Worm (Caenorhabditis elegans): ENCODE data around the gene elt-4.

DNA sequence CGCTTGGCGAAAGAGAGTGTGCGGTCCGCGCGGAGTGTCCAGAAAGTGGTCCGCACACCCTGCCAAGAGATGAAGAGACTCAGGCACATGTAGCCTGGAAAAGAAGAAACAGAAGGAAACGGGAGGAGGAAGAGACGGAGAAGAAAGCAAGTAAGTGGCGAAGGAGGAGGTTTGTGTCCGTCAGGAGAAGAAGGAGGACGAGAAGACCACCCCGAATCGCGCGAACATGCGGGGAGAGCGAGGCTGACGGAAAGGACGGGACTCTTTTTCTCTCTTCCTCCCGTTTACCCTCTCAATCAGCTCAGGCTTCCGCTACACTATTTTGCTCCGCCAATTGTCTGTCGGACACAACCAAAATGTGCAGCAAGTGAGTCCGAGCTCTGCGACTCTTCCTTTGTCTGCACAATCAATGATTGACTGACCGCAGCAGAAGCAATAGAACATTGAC, 39.8 kb upstream of the elt-4 start:
- TF ChIP-seq ref-1 (GFP tag; conservative IDR thresholded peaks at IDR 0.05) (no peak), flt-1 (GFP tag; IDR thresholded peaks at IDR 0.05) (0 out of 2 replicates have a peak, but pooled peaks have one; percentile 32)

Measured in whole organism, midembryonic.